Worm (Caenorhabditis elegans) whole organism, early embryonic: ENCODE data around the gene maoc-1.

Experiments
- B0310.2 ChIP-seq: sonication (generic microtip); optimal IDR thresholded peaks from 2 replicates; lab custom pipeline; 2016; ENCODE audit warnings: mild to moderate bottlenecking, missing genetic modification characterization, missing compliant biosample characterization
- aly-1 ChIP-seq: sonication (generic microtip); optimal IDR thresholded peaks from 2 replicates; lab custom pipeline; 2016; ENCODE audit warnings: missing genetic modification characterization, missing compliant biosample characterization
- ama-1 ChIP-seq: fragments of 150-350 bp; optimal IDR thresholded peaks from 2 replicates; lab custom pipeline; 2014
- ceh-13 ChIP-seq: fragments of 200-800 bp; sonication (Bioruptor generic); optimal IDR thresholded peaks from 2 replicates; lab custom pipeline; 2018; ENCODE audit warnings: mild to moderate bottlenecking, missing genetic modification characterization, missing compliant biosample characterization
- ceh-36 ChIP-seq: sonication (generic microtip); optimal IDR thresholded peaks from 2 replicates; lab custom pipeline; 2016; ENCODE audit warnings: missing genetic modification characterization, inconsistent platforms, missing compliant biosample characterization
- flt-1 ChIP-seq: fragments of 200-800 bp; sonication (Bioruptor generic); IDR thresholded peaks from 2 replicates; pipeline ENCODE4 v1.3.6; 2022; ENCODE audit warnings: missing genetic modification characterization, missing compliant biosample characterization
- hmbx-1 ChIP-seq: sonication (generic microtip); optimal IDR thresholded peaks from 2 replicates; lab custom pipeline; 2016; ENCODE audit warnings: mild to moderate bottlenecking, missing genetic modification characterization, missing compliant biosample characterization
- hmg-4 ChIP-seq: fragments of 200-800 bp; sonication (Bioruptor generic); optimal IDR thresholded peaks from 2 replicates; lab custom pipeline; 2018; ENCODE audit warnings: mild to moderate bottlenecking, missing genetic modification characterization, missing compliant biosample characterization
- pes-1 ChIP-seq: fragments of 200-800 bp; sonication (Bioruptor generic); IDR thresholded peaks from 2 replicates; pipeline ENCODE4 v1.3.6; 2022; ENCODE audit warnings: missing genetic modification reagents, missing genetic modification characterization, missing compliant biosample characterization
- scrt-1 ChIP-seq: fragments of 200-800 bp; sonication (Bioruptor generic); IDR thresholded peaks from 2 replicates; pipeline ENCODE4 v1.3.6; 2022; ENCODE audit warnings: missing genetic modification characterization, missing compliant biosample characterization
- sea-1 ChIP-seq: fragments of 200-800 bp; sonication (Bioruptor generic); conservative IDR thresholded peaks from 2 replicates; pipeline ENCODE4 v1.3.6; 2022; ENCODE audit warnings: missing genetic modification characterization, missing compliant biosample characterization
- tbx-11 ChIP-seq: fragments of 200-800 bp; sonication (Bioruptor generic); IDR thresholded peaks from 2 replicates; pipeline ENCODE4 v1.3.6; 2022; ENCODE audit warnings: missing genetic modification characterization, missing compliant biosample characterization
- tra-4 ChIP-seq: sonication (generic microtip); optimal IDR thresholded peaks from 2 replicates; lab custom pipeline; 2017; ENCODE audit warnings: missing genetic modification characterization, missing compliant biosample characterization

DNA sequence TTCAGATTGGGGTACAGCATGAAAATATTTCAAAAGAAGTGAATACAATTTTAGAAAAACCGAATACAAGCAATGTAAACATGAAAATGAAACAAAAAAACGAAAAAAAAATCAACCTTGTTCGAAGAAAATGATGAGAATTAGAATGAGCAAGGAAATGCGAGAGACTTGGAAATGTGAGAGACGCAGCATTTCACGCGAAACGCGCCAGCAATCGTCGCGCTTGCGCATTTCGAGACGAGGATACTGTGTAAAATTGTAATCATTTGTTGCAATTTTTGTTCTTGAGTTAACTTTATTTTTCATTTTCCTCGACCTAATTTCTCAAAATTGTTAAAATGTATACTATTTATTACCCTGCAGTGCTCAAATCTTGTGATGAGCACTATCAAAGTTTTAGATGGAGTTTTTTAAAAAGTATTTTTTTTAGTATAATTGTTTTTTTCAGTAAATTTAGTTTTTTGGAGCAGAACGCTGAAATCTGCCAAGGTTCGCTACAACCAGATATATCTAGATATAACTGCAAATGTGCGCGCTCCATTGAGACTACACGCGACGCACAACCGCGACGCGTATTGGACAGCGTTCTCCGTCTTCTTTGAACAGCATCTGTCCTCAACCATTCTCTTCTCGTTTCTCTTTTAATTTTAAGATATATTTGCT is 44.0 kb upstream of the maoc-1 start, which contains the start of gene fust-1:
- no peak; the same call in 1 of the 2 replicates for TF ChIP-seq sea-1 (GFP tag; lab: Robert Waterston, UW)
- TF ChIP-seq ama-1 (lab: Kevin White, UChicago), result no peak
- TF ChIP-seq hmbx-1, result peak; percentile 19
- TF ChIP-seq tra-4 (tag; lab: Kevin White, UChicago), result no peak
- peak; percentile 39 for TF ChIP-seq ceh-36 (tag; lab: Kevin White, UChicago)
- TF ChIP-seq B0310.2 (tag; lab: Kevin White, UChicago), result no peak
- TF ChIP-seq ceh-13 (GFP tag; lab: Kevin White, UChicago), result no peak
- TF ChIP-seq pes-1 (GFP tag; lab: Robert Waterston, UW), result peak; percentile 77
- peak; percentile 48; the same call in 1 of the 2 replicates for TF ChIP-seq tbx-11 (GFP tag; lab: Robert Waterston, UW)
- TF ChIP-seq flt-1 (GFP tag; lab: Robert Waterston, UW), result peak; percentile 64; the same call in 1 of the 2 replicates
- TF ChIP-seq scrt-1 (GFP tag; lab: Robert Waterston, UW), result peak; percentile 58; the same call in 1 of the 2 replicates
- TF ChIP-seq aly-1 (tag; lab: Kevin White, UChicago), result no peak
- peak; percentile 46 for TF ChIP-seq hmg-4
